Worm (Caenorhabditis elegans) whole organism, L1 larva: ENCODE data around the gene suex-1.

Experiments used
- Y116A8C.19 ChIP-seq: sonication (generic microtip); optimal IDR thresholded peaks from 2 replicates; lab custom pipeline; 2016; ENCODE audit warnings: missing compliant biosample characterization, missing genetic modification characterization, borderline replicate concordance
- alr-1 ChIP-seq: fragments of 200-800 bp; sonication (Bioruptor generic); optimal IDR thresholded peaks from 2 replicates; lab custom pipeline; 2018; ENCODE audit warnings: borderline replicate concordance, mild to moderate bottlenecking, missing genetic modification characterization, missing compliant biosample characterization
- jun-1 ChIP-seq: fragments of 150-350 bp; optimal IDR thresholded peaks from 2 replicates; lab custom pipeline; 2014; ENCODE audit warnings: missing biosample characterization, missing genetic modification reagents, missing genetic modification characterization
- mep-1 ChIP-seq: fragments of 150-350 bp; optimal IDR thresholded peaks from 2 replicates; lab custom pipeline; 2014; ENCODE audit warnings: missing biosample characterization, missing genetic modification characterization
- nhr-12 ChIP-seq: sonication (generic microtip); optimal IDR thresholded peaks from 2 replicates; lab custom pipeline; 2017; ENCODE audit warnings: missing biosample characterization, missing genetic modification characterization
- skn-1 ChIP-seq: fragments of 150-350 bp; optimal IDR thresholded peaks from 2 replicates; lab custom pipeline; 2014; ENCODE audit warnings: missing biosample characterization, missing genetic modification characterization
- snpc-4 ChIP-seq: fragments of 150-350 bp; optimal IDR thresholded peaks from 2 replicates; lab custom pipeline; 2014; ENCODE audit warnings: missing biosample characterization, missing genetic modification characterization
- sox-4 ChIP-seq: sonication (generic microtip); optimal IDR thresholded peaks from 2 replicates; lab custom pipeline; 2016; ENCODE audit warnings: missing genetic modification characterization, missing compliant biosample characterization
- vab-15 ChIP-seq: sonication (generic microtip); optimal IDR thresholded peaks from 2 replicates; lab custom pipeline; 2017; ENCODE audit warnings: missing genotype, mild to moderate bottlenecking, missing genetic modification characterization, missing compliant biosample characterization
- zag-1 ChIP-seq: fragments of 150-350 bp; optimal IDR thresholded peaks from 2 replicates; lab custom pipeline; 2014; ENCODE audit warnings: missing biosample characterization, missing genetic modification characterization

DNA sequence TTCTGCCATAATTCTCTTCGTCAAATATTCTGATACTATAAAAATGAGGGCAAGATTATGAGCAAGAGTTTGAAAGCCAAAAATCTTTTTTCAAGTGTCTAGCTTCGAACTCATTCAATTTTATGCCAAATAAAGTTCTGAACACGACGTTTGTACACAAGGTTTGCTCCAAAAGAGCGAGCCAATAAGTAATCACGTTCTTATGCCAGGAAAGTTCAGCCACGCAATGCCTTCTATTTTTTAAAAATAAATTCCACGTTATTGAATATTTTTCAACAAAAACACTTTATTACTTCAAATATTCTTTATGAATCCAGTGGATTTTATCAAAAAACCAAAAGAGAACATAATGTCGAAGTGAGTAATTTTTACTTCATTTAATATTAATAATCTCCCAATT lies 10.2 kb downstream of the suex-1 start, which contains the start of gene nep-5:
- TF ChIP-seq snpc-4 (no peak), sox-4 (tag; lab: Kevin White, UChicago) (no peak), mep-1 (tag; lab: Kevin White, UChicago) (no peak), alr-1 (tag; lab: Kevin White, UChicago) (no peak), nhr-12 (no peak), jun-1 (no peak), vab-15 (tag; lab: Kevin White, UChicago) (no peak), skn-1 (no peak), zag-1 (no peak), Y116A8C.19 (tag; lab: Kevin White, UChicago) (no peak)
